Worm (Caenorhabditis elegans): ENCODE data around the gene C16A11.10.

The C16A11.10 gene

DNA sequence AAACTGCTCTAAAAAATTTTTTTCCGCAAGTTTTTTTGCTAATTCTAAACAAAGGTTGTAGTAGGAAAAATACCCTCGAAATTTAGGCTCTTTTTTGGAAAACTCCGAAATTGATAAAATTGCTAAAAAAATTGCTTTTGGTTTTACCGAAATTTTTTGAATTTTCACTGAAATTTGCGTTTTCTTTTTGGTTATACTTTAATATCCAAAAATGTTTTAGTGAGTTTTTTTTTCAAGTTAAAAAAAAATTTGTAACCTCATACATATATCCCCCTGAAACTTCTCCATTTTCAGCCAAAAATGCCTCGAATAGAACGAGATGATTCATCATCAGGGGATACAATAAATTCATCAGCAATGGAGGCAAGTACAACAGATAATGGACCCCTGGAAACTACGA, 15.7 kb downstream of the C16A11.10 start, which contains the start of gene gpa-11:
Gene gpa-11 (plus strand): TSS at position 301 of the 400 bp plus-strand sequence.
- no peak for TF ChIP-seq him-1 (tag; optimal IDR thresholded peaks at IDR 0.05)
- no peak for TF ChIP-seq ceh-27 (GFP tag; optimal IDR thresholded peaks at IDR 0.05)
- TF ChIP-seq snpc-1.1 (tag; optimal IDR thresholded peaks at IDR 0.05; ENCODE audit: insufficient read depth), result no peak
- no peak for TF ChIP-seq nfya-2 (GFP tag; IDR thresholded peaks at IDR 0.05)
- no peak for TF ChIP-seq let-526 (GFP tag; IDR thresholded peaks at IDR 0.05)
- TF ChIP-seq attf-3 (GFP tag; conservative IDR thresholded peaks at IDR 0.05), result no peak
- TF ChIP-seq attf-5 (GFP tag; optimal IDR thresholded peaks at IDR 0.05), result no peak
- no peak for TF ChIP-seq fkh-3 (tag; optimal IDR thresholded peaks at IDR 0.05)
- TF ChIP-seq madf-8 (GFP tag; conservative IDR thresholded peaks at IDR 0.05), result no peak
- no peak for TF ChIP-seq T26A5.8 (tag; optimal IDR thresholded peaks at IDR 0.05)
- no peak for TF ChIP-seq nhr-120 (GFP tag; IDR thresholded peaks at IDR 0.05)

DNA sequence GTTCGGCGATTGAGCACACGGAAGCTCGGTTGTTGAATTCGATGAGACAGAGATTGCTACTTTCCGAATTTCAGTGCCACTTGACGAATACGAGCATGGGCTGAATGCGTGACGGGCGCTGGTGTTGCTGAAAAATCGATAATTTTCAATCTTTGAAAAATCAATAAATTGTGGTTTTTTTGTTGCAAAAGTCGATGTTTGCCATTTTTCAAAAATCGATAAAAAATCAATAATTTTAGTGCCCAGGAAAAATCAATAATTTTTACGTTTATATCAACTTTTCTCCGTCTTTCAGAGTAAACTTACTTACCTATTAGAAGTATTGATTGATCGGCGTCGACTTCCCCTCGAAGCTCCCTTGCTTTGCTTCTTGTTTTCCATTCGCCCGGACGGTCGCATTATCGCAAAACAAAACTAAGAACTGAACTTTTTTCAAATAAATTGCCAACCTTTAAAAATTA, 25.4 kb downstream of the C16A11.10 start, which contains the start of gene C16A11.7:
Gene C16A11.7 (minus strand): TSS at position 411 of the 461 bp plus-strand sequence.
- no peak for TF ChIP-seq ztf-6 (GFP tag; IDR thresholded peaks at IDR 0.05)
- no peak for TF ChIP-seq ama-1 (optimal IDR thresholded peaks at IDR 0.05)
- TF ChIP-seq ama-1 (GFP tag; optimal IDR thresholded peaks at IDR 0.05), result no peak
- no peak for TF ChIP-seq lsl-1 (GFP tag; optimal IDR thresholded peaks at IDR 0.05)
- TF ChIP-seq athp-1 (tag; optimal IDR thresholded peaks at IDR 0.05), result no peak
- TF ChIP-seq unc-130 (GFP tag; optimal IDR thresholded peaks at IDR 0.05), result no peak
- no peak for TF ChIP-seq lir-1 (GFP tag; conservative IDR thresholded peaks at IDR 0.05)
- TF ChIP-seq zim-3 (tag; optimal IDR thresholded peaks at IDR 0.05), result no peak
- TF ChIP-seq dpl-1 (GFP tag; optimal IDR thresholded peaks at IDR 0.05), result no peak
- TF ChIP-seq hmg-1.2 (GFP tag; IDR thresholded peaks at IDR 0.05), result no peak

- TF ChIP-seq mcd-1 (GFP tag; IDR thresholded peaks at IDR 0.05) (no peak), mel-28 (tag; optimal IDR thresholded peaks at IDR 0.05; ENCODE audit: borderline replicate concordance) (no peak), K12H6.12 (tag; optimal IDR thresholded peaks at IDR 0.05) (no peak), tbp1 (GFP tag; optimal IDR thresholded peaks at IDR 0.05) (no peak), dpl-1 (GFP tag; optimal IDR thresholded peaks at IDR 0.05) (no peak), B0261.1 (tag; optimal IDR thresholded peaks at IDR 0.05) (no peak), B0019.2 (GFP tag; conservative IDR thresholded peaks at IDR 0.05) (no peak), die-1 (tag; optimal IDR thresholded peaks at IDR 0.05) (no peak)
Measured at ce11 chrII:4258683-4259082, 27.5 kb downstream of the C16A11.10 start, which contains the start of gene clec-135. Gene clec-135, minus strand, starts transcription at chrII:4258783.

DNA sequence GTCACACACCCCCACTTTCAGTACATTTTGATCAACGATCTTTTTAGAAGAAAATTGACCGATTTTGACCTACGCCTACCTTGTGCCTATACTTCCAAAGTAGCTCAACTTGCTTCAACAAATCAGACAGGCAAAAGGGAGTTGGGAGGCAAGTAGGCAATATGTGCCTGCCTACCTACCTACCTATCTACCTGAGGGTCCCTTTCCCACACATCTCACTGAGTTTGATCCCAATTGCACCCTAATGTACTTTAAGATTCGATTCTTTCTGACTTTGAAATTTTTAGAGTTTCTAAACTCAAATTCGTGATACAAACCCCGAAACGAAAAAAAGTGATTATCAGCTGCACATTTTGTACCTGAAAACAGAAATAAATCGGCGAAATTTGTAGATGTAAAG, 36.5 kb downstream of the C16A11.10 start:
- no peak for TF ChIP-seq F22D6.2 (tag; optimal IDR thresholded peaks at IDR 0.05)
- TF ChIP-seq rpc-1 (optimal IDR thresholded peaks at IDR 0.05), result no peak
- no peak for TF ChIP-seq rpc-1 (tag; optimal IDR thresholded peaks at IDR 0.05)
- no peak for TF ChIP-seq hmg-20 (GFP tag; IDR thresholded peaks at IDR 0.05)
- TF ChIP-seq zim-3 (tag; optimal IDR thresholded peaks at IDR 0.05), result no peak
- no peak for TF ChIP-seq nhr-120 (GFP tag; IDR thresholded peaks at IDR 0.05)

DNA sequence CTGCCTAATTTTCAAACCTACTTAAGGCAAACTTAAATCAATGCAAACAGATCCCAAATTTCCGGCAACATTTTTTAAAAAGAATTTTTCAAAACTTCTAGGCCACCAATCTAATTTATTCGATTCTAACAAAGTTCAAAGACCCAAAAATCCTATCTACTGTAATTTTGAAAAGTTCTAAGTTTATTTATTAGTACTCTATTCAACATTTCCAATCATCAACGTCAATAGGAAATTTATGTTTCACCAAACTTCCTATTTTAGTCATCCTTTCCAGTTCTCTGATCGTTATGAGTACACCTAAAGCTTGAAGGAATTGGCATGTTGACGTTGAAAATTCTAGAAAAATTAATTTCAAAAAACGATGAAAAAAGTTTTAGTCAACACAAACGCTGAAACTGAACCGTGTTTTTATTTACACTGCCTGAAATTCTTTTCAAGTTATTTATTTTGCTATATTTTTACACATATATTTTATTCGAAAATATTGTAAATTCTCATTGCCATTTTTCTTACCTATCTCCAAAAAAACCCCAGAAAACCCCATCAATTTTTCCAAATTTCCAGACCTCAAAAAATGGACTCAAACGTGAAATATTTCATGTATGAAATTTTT, 44.6 kb downstream of the C16A11.10 start, which contains the start of gene npr-42:
Gene npr-42 (plus strand): TSS at position 566 of the 616 bp plus-strand sequence.
- TF ChIP-seq Y95B8A.8 (GFP tag; IDR thresholded peaks at IDR 0.05) (no peak), dox-1 (GFP tag; IDR thresholded peaks at IDR 0.05) (no peak), B0336.3 (GFP tag; IDR thresholded peaks at IDR 0.05) (no peak), ztf-25 (GFP tag; IDR thresholded peaks at IDR 0.05) (no peak), Y53G8AR.9 (GFP tag; conservative IDR thresholded peaks at IDR 0.05) (no peak), hlh-26 (GFP tag; conservative IDR thresholded peaks at IDR 0.05) (no peak), akir-1 (GFP tag; optimal IDR thresholded peaks at IDR 0.05) (no peak), madf-8 (GFP tag; conservative IDR thresholded peaks at IDR 0.05) (no peak)
